Fruit fly (Drosophila melanogaster): ENCODE data around the gene Helz.

The Helz gene

DNA sequence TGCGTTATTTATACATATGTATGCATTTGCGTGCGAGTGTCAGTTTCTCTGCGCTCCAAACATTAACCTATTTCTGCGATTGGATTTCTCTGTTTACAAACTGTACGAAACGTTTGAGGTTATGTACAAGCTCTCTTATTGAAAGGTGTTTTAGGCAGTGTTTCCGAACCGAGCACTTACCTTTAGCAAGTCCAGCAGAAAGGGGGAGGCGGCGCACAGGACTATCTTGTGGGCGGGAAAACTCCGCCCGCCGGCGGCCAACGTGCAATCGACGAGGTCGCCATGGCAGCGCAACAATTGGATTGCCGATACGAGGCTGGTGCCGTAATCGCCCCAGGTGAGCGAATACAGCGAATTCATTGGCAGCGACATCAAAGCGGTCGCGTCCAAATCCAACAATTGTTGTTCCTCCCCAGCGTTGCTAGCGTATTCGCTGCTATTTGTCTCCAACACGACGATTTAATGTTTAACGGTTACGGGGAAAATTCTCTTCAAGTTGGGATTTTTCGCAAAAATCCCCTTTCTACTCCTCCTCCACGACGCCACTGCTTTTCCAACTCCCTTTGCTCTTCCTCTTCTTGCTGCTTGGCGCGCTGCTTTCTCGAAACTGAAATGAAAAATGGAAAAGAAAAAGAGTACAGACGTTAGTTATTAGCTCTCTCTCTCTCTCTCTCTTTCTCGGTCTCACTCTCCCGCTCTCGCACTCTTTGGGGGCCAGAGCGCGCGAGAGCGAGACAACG is 32.8 kb upstream of the Helz start:
- TF ChIP-seq CG17806 (tag; optimal IDR thresholded peaks at IDR 0.05) = peak; percentile 79
- peak; percentile 97 for TF ChIP-seq CG4496 (GFP tag; IDR thresholded peaks at IDR 0.05)
- TF ChIP-seq CG8301 (tag; optimal IDR thresholded peaks at IDR 0.05) = peak; percentile 90
- peak; percentile 85 for TF ChIP-seq CG8159 (tag; optimal IDR thresholded peaks at IDR 0.05)
- peak; percentile 92 for TF ChIP-seq CG12605 (GFP tag; IDR thresholded peaks at IDR 0.05)
- TF ChIP-seq CG34367 (tag; optimal IDR thresholded peaks at IDR 0.05) = peak; percentile 83
- peak; percentile 72 for TF ChIP-seq Pif1B (GFP tag; optimal IDR thresholded peaks at IDR 0.05)
- TF ChIP-seq CG10348 (GFP tag; IDR thresholded peaks at IDR 0.05) = peak; percentile 87
- TF ChIP-seq CG14655 (GFP tag; optimal IDR thresholded peaks at IDR 0.05) = peak; percentile 92
- TF ChIP-seq CG15710 (tag; optimal IDR thresholded peaks at IDR 0.05) = peak; percentile 83
- TF ChIP-seq Ets98B (GFP tag; IDR thresholded peaks at IDR 0.05) = peak; percentile 94
- peak; percentile 86 for TF ChIP-seq Snoo (tag; optimal IDR thresholded peaks at IDR 0.05)
- peak; percentile 93 for TF ChIP-seq CG32121 (GFP tag; IDR thresholded peaks at IDR 0.05)
- TF ChIP-seq Pif1A (GFP tag; optimal IDR thresholded peaks at IDR 0.05) = peak; percentile 80
- peak; percentile 87 for TF ChIP-seq rn (GFP tag; IDR thresholded peaks at IDR 0.05)
- peak; percentile 97 for TF ChIP-seq fd96Ca (GFP tag; IDR thresholded peaks at IDR 0.05)
- TF ChIP-seq EcR (GFP tag; optimal IDR thresholded peaks at IDR 0.05) = no peak
- TF ChIP-seq CG13204 (GFP tag; optimal IDR thresholded peaks at IDR 0.05) = peak; percentile 74
- TF ChIP-seq CG9948 (tag; optimal IDR thresholded peaks at IDR 0.05) = peak; percentile 80
- TF ChIP-seq D1 (tag; optimal IDR thresholded peaks at IDR 0.05) = peak; percentile 30
- peak; percentile 46 for TF ChIP-seq gl (tag; optimal IDR thresholded peaks at IDR 0.05)

DNA sequence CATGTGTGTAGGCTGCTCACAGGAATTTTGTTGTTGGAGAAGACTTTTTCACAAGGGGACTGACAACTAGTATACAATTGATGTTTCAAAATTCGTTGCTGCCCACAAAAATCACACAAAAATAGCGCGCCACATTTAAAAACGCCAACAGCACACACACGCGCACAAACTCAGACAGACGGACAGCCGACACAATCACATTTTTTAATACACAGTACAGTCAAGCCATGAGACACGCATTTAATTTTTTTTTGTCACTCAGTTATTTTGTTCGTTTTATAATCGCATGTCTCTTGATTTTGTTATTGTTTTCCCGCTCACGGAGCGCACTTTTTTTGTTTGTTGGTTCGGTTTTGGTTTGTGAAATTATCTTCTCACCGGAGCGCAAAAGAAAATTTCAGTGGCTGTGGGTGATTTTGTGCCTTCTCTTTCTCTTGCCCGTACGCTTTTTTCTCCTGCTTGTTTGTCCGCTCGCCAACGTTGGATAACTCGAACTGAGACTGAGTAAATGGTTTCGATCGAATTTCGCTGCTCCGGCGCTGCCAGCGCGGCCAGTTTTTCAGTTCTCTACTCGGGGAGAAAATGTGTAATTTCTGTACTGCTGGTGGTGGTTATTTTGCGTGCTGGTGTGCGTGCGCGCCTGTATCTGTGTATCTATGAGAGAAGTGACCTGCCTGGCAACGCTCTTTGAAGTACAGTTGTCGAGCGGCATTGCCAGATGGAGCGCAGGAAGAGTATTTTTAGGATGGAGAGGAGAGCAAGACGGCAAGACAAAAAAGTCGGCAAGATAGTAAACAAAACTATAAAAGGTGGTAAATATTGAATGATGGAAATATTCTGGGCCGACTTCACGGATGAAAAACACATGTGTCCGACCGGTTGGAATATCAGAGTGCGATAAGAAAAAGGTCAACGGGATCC is 32.0 kb upstream of the Helz start, which contains the start of gene CG42507:
Gene CG42507, minus strand, starts transcription at position 499 of the 921 bp plus-strand sequence.
- TF ChIP-seq CG32121 (GFP tag; IDR thresholded peaks at IDR 0.05) (peak; percentile 44), CG8301 (tag; optimal IDR thresholded peaks at IDR 0.05) (no peak), EcR (GFP tag; optimal IDR thresholded peaks at IDR 0.05) (peak; percentile 68), Pif1B (GFP tag; optimal IDR thresholded peaks at IDR 0.05) (peak; percentile 16), CG12605 (GFP tag; IDR thresholded peaks at IDR 0.05) (peak; percentile 58; the same call in 1 of the 2 replicates), rn (GFP tag; IDR thresholded peaks at IDR 0.05) (no peak), Snoo (tag; optimal IDR thresholded peaks at IDR 0.05) (no peak), CG15710 (tag; optimal IDR thresholded peaks at IDR 0.05) (peak; percentile 13), CG34367 (tag; optimal IDR thresholded peaks at IDR 0.05) (peak; percentile 33), CG14655 (GFP tag; optimal IDR thresholded peaks at IDR 0.05) (no peak), CG10348 (GFP tag; IDR thresholded peaks at IDR 0.05) (no peak), CG17806 (tag; optimal IDR thresholded peaks at IDR 0.05) (no peak), CG13204 (GFP tag; optimal IDR thresholded peaks at IDR 0.05) (peak; percentile 61), Pif1A (GFP tag; optimal IDR thresholded peaks at IDR 0.05) (no peak), Ets98B (GFP tag; IDR thresholded peaks at IDR 0.05) (peak; percentile 61; the same call in 1 of the 2 replicates), fd96Ca (GFP tag; IDR thresholded peaks at IDR 0.05) (peak; percentile 50; the same call in 2 of the 3 replicates), CG4496 (GFP tag; IDR thresholded peaks at IDR 0.05) (peak; percentile 6; the same call in 1 of the 3 replicates), gl (tag; optimal IDR thresholded peaks at IDR 0.05) (peak; percentile 29), CG8159 (tag; optimal IDR thresholded peaks at IDR 0.05) (peak; percentile 9), D1 (tag; optimal IDR thresholded peaks at IDR 0.05) (no peak), CG9948 (tag; optimal IDR thresholded peaks at IDR 0.05) (no peak)

DNA sequence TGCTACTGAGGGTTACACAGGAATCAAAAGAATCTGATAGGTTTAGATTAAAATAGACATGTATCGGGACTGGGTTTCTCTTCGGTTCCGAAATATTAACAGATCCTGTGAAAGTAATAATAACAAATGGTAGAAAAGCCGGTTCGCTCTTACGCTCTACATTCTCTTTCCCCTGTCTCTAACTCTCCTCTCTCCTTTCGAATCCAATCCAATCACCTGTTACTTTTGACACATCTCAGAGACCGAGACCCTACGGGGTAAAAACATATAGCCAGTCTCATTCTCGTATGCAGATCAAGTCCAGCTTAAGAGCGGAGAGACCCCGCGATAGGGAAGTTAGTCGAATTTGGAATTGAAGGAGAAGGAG is 31.0 kb upstream of the Helz start:
- TF ChIP-seq CG32121 (GFP tag; IDR thresholded peaks at IDR 0.05) (no peak), CG34367 (tag; optimal IDR thresholded peaks at IDR 0.05) (no peak), CG17806 (tag; optimal IDR thresholded peaks at IDR 0.05) (no peak), Pif1A (GFP tag; optimal IDR thresholded peaks at IDR 0.05) (no peak), Pif1B (GFP tag; optimal IDR thresholded peaks at IDR 0.05) (no peak), CG4496 (GFP tag; IDR thresholded peaks at IDR 0.05) (no peak), CG8159 (tag; optimal IDR thresholded peaks at IDR 0.05) (no peak), gl (tag; optimal IDR thresholded peaks at IDR 0.05) (no peak), CG15710 (tag; optimal IDR thresholded peaks at IDR 0.05) (no peak), rn (GFP tag; IDR thresholded peaks at IDR 0.05) (no peak)

DNA sequence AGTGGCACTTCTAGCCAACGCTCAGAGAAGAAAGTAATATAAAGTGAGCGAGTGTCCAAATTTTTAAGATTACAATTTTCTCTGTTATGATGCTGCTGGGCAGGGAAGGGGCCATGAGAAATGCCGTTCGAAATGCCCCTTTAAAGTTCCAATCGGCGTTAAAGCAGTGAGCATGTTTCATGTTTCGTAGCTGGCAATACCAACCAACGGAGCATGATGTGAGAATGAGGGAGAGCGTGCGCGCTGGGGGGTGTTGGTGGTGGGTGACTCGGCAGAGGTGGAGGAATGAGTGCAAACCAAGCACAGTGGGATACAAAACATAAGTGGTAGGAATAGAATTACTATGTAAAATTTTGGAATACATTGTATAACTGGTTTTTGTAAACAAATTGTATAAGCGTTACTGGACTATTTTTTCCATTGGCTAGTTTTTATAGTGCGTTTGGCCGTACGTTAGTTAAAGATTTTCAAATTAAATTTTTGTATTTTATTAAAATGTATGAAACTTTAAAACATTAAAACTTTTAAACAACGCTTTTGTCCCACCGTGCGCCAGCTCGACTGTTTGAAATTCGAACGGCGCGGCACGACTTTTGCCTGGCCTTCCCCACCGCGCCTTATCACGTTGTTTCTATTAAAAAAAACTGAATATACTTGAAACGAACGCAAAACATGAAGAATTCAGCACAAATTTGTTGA is 30.5 kb upstream of the Helz start:
- TF ChIP-seq Pif1B (GFP tag; optimal IDR thresholded peaks at IDR 0.05) = peak; percentile 99
- peak; percentile 100 for TF ChIP-seq CG14655 (GFP tag; optimal IDR thresholded peaks at IDR 0.05)
- TF ChIP-seq CG34367 (tag; optimal IDR thresholded peaks at IDR 0.05) = peak; percentile 100
- peak; percentile 100 for TF ChIP-seq CG9948 (tag; optimal IDR thresholded peaks at IDR 0.05)
- TF ChIP-seq gl (tag; optimal IDR thresholded peaks at IDR 0.05) = peak; percentile 98
- TF ChIP-seq CG10348 (GFP tag; IDR thresholded peaks at IDR 0.05) = peak; percentile 100
- TF ChIP-seq Snoo (tag; optimal IDR thresholded peaks at IDR 0.05) = peak; percentile 100
- TF ChIP-seq CG15710 (tag; optimal IDR thresholded peaks at IDR 0.05) = peak; percentile 100
- TF ChIP-seq fd96Ca (GFP tag; IDR thresholded peaks at IDR 0.05) = peak; percentile 99
- peak; percentile 99 for TF ChIP-seq Pif1A (GFP tag; optimal IDR thresholded peaks at IDR 0.05)
- peak; percentile 100 for TF ChIP-seq CG17806 (tag; optimal IDR thresholded peaks at IDR 0.05)
- TF ChIP-seq CG8159 (tag; optimal IDR thresholded peaks at IDR 0.05) = peak; percentile 100
- peak; percentile 99 for TF ChIP-seq rn (GFP tag; IDR thresholded peaks at IDR 0.05)
- peak; percentile 52 for TF ChIP-seq EcR (GFP tag; optimal IDR thresholded peaks at IDR 0.05)
- TF ChIP-seq CG32121 (GFP tag; IDR thresholded peaks at IDR 0.05) = peak; percentile 100
- TF ChIP-seq D1 (tag; optimal IDR thresholded peaks at IDR 0.05) = peak; percentile 99
- peak; percentile 99 for TF ChIP-seq CG13204 (GFP tag; optimal IDR thresholded peaks at IDR 0.05)
- peak; percentile 99 for TF ChIP-seq CG12605 (GFP tag; IDR thresholded peaks at IDR 0.05)
- TF ChIP-seq Ets98B (GFP tag; IDR thresholded peaks at IDR 0.05) = peak; percentile 100
- TF ChIP-seq CG8301 (tag; optimal IDR thresholded peaks at IDR 0.05) = peak; percentile 100
- TF ChIP-seq CG4496 (GFP tag; IDR thresholded peaks at IDR 0.05) = peak; percentile 100

Data from whole organism, pupa.